Worm (Caenorhabditis elegans): ENCODE results near the gene nspb-5.
"Not testable (repeated sequence)": the region's sequence is repeated elsewhere in the genome, so short reads cannot be mapped to it uniquely, and the experiment has no call there.

Gene nspb-5

DNA sequence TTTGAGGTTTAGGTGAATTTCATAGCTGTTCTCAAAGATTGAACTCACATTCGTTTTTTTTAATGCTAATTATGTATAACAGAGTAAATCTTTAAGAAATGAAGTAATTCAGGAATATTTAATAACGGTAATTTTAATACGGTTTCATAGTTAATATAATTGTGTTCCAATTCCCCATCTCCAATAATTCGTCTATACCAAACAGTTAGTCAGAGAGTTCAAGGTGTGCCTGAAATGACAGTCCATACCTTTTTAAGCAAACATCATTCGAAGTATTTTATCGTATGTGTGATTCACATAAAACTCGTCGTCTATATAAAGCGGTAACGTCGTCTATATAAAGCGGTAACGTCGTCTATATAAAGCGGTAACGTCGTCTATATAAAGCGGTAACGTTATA, at the start of gene nspb-5:
Gene nspb-5, plus strand, starts transcription at position 301 of the 400 bp plus-strand sequence.
- TF ChIP-seq W03F9.2, him-1, dao-5 (tag; optimal IDR thresholded peaks at IDR 0.05): not testable (repeated sequence)

DNA sequence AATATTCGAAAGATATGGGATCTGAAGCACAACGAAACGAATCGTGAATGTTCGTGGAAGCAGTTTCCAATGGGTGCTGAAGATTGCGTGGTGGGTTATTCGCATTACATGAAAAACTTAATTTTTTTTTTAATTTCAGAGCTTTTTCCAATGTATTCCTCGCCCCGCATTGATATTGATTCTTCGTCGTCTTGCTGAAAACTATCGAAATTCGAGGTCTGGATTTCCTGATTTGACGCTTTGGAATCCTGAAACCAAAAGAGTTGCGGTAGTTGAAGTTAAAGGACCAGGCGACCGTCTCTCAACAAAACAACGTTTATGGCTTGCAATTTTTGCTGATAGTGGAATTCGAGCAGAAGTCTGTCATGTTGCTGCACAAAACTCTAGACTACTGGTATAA, 46.8 kb upstream of the nspb-5 start:
- TF ChIP-seq him-1 (tag; optimal IDR thresholded peaks at IDR 0.05) (no peak), W03F9.2 (tag; optimal IDR thresholded peaks at IDR 0.05) (no peak), dao-5 (tag; optimal IDR thresholded peaks at IDR 0.05) (no peak)

DNA sequence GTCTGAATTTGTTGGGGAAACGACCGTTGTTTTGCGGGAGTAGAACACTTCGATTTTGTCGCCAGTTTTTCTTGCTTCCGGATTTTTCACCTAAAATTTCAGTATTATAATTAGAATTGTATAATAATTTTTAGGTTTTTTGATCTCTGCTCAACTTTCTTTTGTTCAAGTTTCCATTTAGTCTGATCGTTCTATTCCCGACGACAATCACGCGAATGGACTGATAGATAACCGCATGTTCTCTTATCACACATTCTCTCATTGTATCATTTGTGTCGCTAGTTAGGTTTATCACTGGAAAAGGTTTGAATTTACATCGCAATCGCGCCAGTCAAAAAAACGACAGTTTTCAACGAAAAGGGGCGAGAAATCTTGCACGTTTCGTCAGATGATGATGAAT, 44.0 kb upstream of the nspb-5 start:
- no peak for TF ChIP-seq dao-5 (tag; optimal IDR thresholded peaks at IDR 0.05)
- no peak for TF ChIP-seq him-1 (tag; optimal IDR thresholded peaks at IDR 0.05)
- no peak for TF ChIP-seq W03F9.2 (tag; optimal IDR thresholded peaks at IDR 0.05)

ce11 chrIV:6555388-6556330, 43.2 kb upstream of the nspb-5 start, which contains the start of gene paqr-1:
paqr-1 (minus strand) TSS chrIV:6555438.
- TF ChIP-seq W03F9.2 (tag; optimal IDR thresholded peaks at IDR 0.05) (no peak), dao-5 (tag; optimal IDR thresholded peaks at IDR 0.05) (no peak), him-1 (tag; optimal IDR thresholded peaks at IDR 0.05) (no peak)

DNA sequence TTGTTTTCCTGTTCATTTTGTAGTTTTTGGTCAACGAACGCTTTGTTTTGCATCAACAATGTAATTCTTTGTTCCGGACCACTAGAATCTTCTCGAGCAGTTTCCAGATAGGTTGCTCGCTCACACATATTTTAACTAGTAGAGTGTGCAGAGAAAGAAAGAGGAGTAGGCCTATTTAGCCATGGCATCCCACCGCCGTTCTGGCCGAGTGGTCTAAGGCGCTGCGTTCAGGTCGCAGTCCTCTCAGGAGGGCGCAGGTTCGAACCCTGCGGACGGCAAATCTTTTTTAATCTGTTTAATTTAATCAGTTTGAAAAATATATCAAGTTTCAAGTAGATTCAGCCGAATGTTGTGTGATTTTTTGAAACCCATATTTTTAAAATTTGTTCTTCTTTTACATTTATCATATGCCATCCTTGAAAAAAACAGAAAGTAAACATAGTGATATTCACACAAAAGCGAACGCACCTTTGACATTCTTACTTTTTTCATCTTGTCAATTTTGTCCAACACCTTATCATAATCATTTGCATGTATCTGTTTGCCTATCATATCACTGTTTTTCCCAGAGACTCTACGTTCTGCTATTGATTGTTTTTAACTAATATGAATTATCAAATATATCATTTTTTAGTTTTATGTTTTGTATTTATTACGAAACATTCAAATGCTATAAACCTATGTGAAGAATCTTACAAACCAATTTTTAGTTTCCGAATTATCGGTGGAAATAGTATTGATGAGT, 42.0 kb upstream of the nspb-5 start, which contains the start of gene try-3:
Gene try-3, plus strand, starts transcription at position 532 of the 745 bp plus-strand sequence.
- TF ChIP-seq him-1 (tag; optimal IDR thresholded peaks at IDR 0.05) (peak; percentile 45), dao-5 (tag; optimal IDR thresholded peaks at IDR 0.05) (peak; percentile 9), W03F9.2 (tag; optimal IDR thresholded peaks at IDR 0.05) (peak; percentile 19)

DNA sequence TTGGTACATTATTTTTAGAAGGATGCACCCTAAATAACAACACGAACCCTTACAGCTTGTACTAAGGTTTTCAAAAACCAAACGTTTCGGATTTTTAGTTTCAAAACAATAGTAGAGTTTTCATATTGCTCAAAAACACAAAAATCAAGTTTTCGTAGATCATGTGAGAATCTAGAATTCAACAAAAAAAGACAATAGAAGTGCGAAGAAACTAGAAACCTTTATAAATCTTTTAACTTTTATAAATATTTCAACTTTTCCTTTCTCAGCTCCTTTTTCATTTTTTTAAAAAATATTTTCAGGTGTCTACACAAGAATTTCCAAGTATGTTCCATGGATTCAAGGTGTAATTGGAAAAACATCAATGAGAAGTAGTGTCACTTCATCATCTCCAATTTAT, 38.4 kb upstream of the nspb-5 start, which contains the start of gene best-9:
Gene best-9, plus strand, starts transcription at position 301 of the 400 bp plus-strand sequence.
- TF ChIP-seq W03F9.2 (tag; optimal IDR thresholded peaks at IDR 0.05) (no peak), him-1 (tag; optimal IDR thresholded peaks at IDR 0.05) (no peak), dao-5 (tag; optimal IDR thresholded peaks at IDR 0.05) (no peak)

DNA sequence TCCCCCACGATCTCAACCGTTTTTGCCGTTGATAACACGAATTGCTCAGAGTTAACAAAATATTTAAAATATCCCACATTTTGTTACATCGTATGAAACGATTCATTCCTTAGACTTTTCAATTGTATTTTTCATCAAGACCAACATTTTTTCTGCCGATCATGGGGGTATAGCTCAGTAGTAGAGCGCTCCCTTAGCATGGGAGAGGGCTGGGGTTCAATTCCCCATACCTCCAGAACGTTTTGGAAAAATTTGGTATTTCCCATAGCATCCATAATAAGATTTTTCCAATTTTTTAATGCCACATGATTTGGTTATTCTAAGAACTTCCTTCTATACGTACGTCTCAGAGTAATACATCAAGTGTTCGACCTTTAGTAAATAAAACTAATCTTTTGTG, 36.8 kb upstream of the nspb-5 start:
- no peak for TF ChIP-seq W03F9.2 (tag; optimal IDR thresholded peaks at IDR 0.05)
- TF ChIP-seq him-1 (tag; optimal IDR thresholded peaks at IDR 0.05), result no peak
- TF ChIP-seq dao-5 (tag; optimal IDR thresholded peaks at IDR 0.05), result no peak

ce11 chrIV:6565605-6566004, 33.2 kb upstream of the nspb-5 start:
- TF ChIP-seq him-1 (tag; optimal IDR thresholded peaks at IDR 0.05) (no peak), dao-5 (tag; optimal IDR thresholded peaks at IDR 0.05) (no peak), W03F9.2 (tag; optimal IDR thresholded peaks at IDR 0.05) (no peak)

DNA sequence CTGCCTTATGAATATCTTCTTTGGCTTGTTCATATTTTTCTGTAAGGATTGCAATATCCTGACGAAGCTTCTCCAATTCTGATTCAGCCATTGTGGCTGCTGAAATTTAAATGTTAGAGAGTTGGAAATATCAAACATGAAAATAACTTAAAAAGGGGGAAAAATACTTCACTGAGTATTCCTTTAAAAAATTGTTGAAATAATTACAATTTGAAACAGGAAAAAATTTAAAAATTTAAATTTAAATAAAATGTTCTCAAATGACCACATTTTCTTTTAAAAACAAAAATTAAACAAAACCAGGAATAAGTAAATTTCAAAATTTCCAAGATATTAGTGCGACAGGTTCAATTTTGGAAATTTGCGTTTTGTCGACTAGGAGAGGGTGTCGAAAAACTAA, 26.6 kb upstream of the nspb-5 start, which contains the start of gene bicd-1:
Gene bicd-1, minus strand, starts transcription at position 101 of the 400 bp plus-strand sequence.
- TF ChIP-seq W03F9.2 (tag; optimal IDR thresholded peaks at IDR 0.05) (no peak), him-1 (tag; optimal IDR thresholded peaks at IDR 0.05) (no peak), dao-5 (tag; optimal IDR thresholded peaks at IDR 0.05) (no peak)

DNA sequence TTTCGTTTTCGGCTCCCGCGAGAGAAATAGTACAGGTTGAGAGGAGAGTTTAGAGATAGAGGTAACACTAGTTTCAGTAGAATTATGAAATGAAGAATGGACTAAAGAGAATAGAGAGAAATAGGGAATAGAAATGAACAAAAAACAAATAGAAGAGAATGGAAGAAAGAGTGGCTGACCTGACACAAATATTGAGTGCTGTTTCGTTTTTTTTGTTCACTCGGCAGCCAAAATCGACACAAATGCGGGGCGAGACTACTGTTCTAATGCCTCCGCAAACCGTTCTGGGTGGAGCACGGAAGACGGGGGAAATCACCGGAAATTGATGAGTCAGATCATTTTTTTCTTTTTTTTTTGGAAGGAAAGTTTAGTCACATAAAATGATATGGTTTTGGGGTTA, 26.2 kb upstream of the nspb-5 start:
- no peak for TF ChIP-seq W03F9.2 (tag; optimal IDR thresholded peaks at IDR 0.05)
- TF ChIP-seq dao-5 (tag; optimal IDR thresholded peaks at IDR 0.05), result no peak
- TF ChIP-seq him-1 (tag; optimal IDR thresholded peaks at IDR 0.05), result no peak

DNA sequence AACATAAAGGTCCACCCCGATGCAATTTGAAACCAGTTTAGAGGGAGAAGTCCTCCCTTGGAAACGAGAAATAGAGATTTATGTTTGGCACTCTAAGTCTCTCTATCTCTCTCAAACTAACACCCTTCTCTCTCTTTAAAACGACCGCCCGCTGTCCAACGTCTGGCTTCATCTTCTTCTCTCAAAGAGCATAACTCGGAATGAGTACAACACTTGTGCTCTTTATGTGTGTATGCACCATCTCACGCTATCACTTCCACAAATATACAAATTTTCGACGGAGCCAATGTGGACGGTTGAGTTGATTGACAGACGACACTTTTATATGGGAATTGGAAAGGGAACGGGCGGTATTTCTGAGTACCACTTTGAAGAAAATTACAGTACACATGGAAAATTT, 24.5 kb upstream of the nspb-5 start:
- TF ChIP-seq dao-5 (tag; optimal IDR thresholded peaks at IDR 0.05) (no peak), W03F9.2 (tag; optimal IDR thresholded peaks at IDR 0.05) (no peak), him-1 (tag; optimal IDR thresholded peaks at IDR 0.05) (no peak)

DNA sequence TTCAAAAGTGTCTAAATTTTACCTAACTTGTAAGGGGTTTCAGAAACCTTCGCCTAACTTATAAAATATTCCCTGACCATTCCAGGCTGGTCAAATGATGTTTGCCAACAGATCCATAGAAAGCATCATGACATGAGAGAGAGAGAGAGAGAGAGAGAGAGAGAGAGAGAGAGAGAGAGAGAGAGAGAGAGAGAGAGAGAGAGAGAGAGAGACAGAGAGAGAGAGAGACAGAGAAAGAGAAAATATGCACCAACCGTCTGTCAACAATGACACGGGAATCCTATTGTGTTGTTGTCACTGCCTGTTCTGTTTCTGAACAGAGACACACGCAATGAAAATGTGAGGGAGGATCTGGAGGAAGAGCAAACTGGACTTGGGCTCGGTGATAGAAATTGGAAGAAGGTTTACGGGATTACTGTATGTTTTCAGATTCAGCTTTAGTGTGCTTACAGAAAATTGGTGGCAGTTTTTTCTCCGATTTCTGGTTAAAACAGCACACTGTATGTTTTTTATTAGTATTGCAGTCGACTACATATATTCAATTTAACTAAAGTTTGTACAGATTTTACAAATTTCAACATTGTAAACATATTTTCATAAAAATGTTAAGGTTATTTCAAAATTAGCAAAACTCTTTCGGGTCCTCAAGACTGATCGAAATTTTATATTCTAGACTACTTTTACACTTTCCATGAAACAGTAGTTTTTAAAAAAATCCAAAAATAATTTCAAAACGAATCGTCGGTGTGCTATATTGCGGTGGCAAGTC, 22.7 kb upstream of the nspb-5 start:
- TF ChIP-seq W03F9.2 (tag; optimal IDR thresholded peaks at IDR 0.05), result no peak
- TF ChIP-seq dao-5 (tag; optimal IDR thresholded peaks at IDR 0.05), result no peak
- no peak for TF ChIP-seq him-1 (tag; optimal IDR thresholded peaks at IDR 0.05)

DNA sequence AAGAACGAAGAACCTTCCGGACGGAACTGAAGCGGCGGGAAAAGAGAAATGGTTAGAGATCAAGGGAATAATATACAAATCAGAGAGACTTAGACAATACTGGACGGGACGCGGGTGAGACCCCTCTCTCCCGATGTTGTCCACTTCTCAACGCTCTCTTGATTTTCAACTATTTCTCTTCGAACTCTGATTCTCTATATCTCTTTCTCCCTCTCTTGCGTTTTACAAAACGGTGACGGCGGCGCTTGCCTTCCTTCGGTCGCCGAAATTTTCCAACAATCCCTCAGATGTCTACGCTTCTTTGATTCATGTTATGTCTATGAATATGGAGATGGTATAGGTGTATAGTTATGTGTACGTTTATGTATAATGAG, 22.1 kb upstream of the nspb-5 start:
- TF ChIP-seq dao-5 (tag; optimal IDR thresholded peaks at IDR 0.05) (no peak), him-1 (tag; optimal IDR thresholded peaks at IDR 0.05) (no peak), W03F9.2 (tag; optimal IDR thresholded peaks at IDR 0.05) (no peak)

Measured in whole organism, L4/young adult.